Worm (Caenorhabditis elegans) whole organism, mixed stage, embryonic: ENCODE results near the gene Y46G5A.15.

Experiments
- elt-1 ChIP-seq: sonication (generic microtip); optimal IDR thresholded peaks from 2 replicates; lab custom pipeline; 2017; ENCODE audit warnings: missing genetic modification characterization, mild to moderate bottlenecking, missing compliant biosample characterization, antibody characterized with exemption, moderate library complexity, borderline replicate concordance; ENCODE audit not compliant: insufficient read depth
- lin-13 ChIP-seq: fragments of 150-350 bp; optimal IDR thresholded peaks from 2 replicates; lab custom pipeline; 2014; ENCODE audit warnings: missing biosample characterization, missing genetic modification characterization
- nhr-28 ChIP-seq: fragments of 150-350 bp; optimal IDR thresholded peaks from 2 replicates; lab custom pipeline; 2014; ENCODE audit warnings: missing biosample characterization, missing genetic modification characterization
- sem-2 ChIP-seq: fragments of 200-800 bp; sonication (Bioruptor generic); optimal IDR thresholded peaks from 2 replicates; lab custom pipeline; 2018; ENCODE audit warnings: mild to moderate bottlenecking, missing genetic modification characterization, missing compliant biosample characterization
- snpc-4 ChIP-seq: fragments of 150-350 bp; optimal IDR thresholded peaks from 2 replicates; lab custom pipeline; 2014; ENCODE audit warnings: missing biosample characterization, missing genetic modification characterization
- unc-62 ChIP-seq: fragments of 150-350 bp; optimal IDR thresholded peaks from 2 replicates; lab custom pipeline; 2014; ENCODE audit warnings: missing biosample characterization, missing genetic modification reagents, missing genetic modification characterization
- ztf-11 ChIP-seq: fragments of 150-350 bp; optimal IDR thresholded peaks from 2 replicates; lab custom pipeline; 2014; ENCODE audit warnings: missing biosample characterization, missing genetic modification characterization

ce11 chrII:12799364-12799763 is 14.1 kb upstream of the Y46G5A.15 start:
- TF ChIP-seq unc-62, result no peak
- TF ChIP-seq ztf-11 (tag; lab: Kevin White, UChicago), result no peak
- no peak for TF ChIP-seq sem-2 (GFP tag; lab: Kevin White, UChicago)
- TF ChIP-seq snpc-4 (tag; lab: Kevin White, UChicago), result no peak
- TF ChIP-seq nhr-28 (tag; lab: Kevin White, UChicago), result no peak
- no peak for TF ChIP-seq elt-1 (tag; lab: Kevin White, UChicago)
- no peak for TF ChIP-seq lin-13 (tag; lab: Kevin White, UChicago)
